Fruit fly (Drosophila melanogaster) whole organism, prepupa: Measurements from ENCODE around the gene CG15258.

Experiments used
- Blimp-1 ChIP-seq: fragments of 200-800 bp; sonication (Bioruptor generic); optimal IDR thresholded peaks from 3 replicates; lab custom pipeline; 2017; ENCODE audit warnings: missing biosample characterization, missing genetic modification characterization, mild to moderate bottlenecking, moderate library complexity, missing genetic modification reagents
- CG10669 ChIP-seq: fragments of 200-800 bp; sonication (Bioruptor generic); optimal IDR thresholded peaks from 3 replicates; lab custom pipeline; 2018; ENCODE audit warnings: missing biosample characterization, mild to moderate bottlenecking, missing genetic modification characterization, moderate library complexity
- CG11294 ChIP-seq: fragments of 200-800 bp; sonication (Bioruptor generic); IDR thresholded peaks from 2 replicates; pipeline ENCODE4 v1.3.6; 2022; ENCODE audit warnings: missing biosample characterization, missing genetic modification characterization
- CG11762 ChIP-seq: fragments of 200-800 bp; sonication (Bioruptor generic); optimal IDR thresholded peaks from 3 replicates; lab custom pipeline; 2016; ENCODE audit warnings: missing biosample characterization, missing genetic modification characterization; ENCODE audit not compliant: insufficient read depth
- CG11902 ChIP-seq: fragments of 200-800 bp; sonication (Bioruptor generic); optimal IDR thresholded peaks from 3 replicates; lab custom pipeline; 2016; ENCODE audit warnings: missing biosample characterization, missing genetic modification characterization
- CG1621 ChIP-seq: fragments of 200-800 bp; sonication (Bioruptor generic); optimal IDR thresholded peaks from 3 replicates; lab custom pipeline; 2018; ENCODE audit warnings: missing biosample characterization, mild to moderate bottlenecking, missing genetic modification characterization
- CG16779 ChIP-seq: fragments of 200-800 bp; sonication (Bioruptor generic); optimal IDR thresholded peaks from 3 replicates; lab custom pipeline; 2017; ENCODE audit warnings: missing biosample characterization, mild to moderate bottlenecking, missing genetic modification characterization
- CG3032 ChIP-seq: fragments of 200-800 bp; optimal IDR thresholded peaks from 2 replicates; lab custom pipeline; 2019; ENCODE audit warnings: missing biosample characterization, mild to moderate bottlenecking, missing genetic modification characterization, moderate library complexity
- CG31627 ChIP-seq: fragments of 200-800 bp; sonication (Bioruptor generic); optimal IDR thresholded peaks from 3 replicates; lab custom pipeline; 2016; ENCODE audit warnings: missing biosample characterization, missing genetic modification characterization
- CG32006 ChIP-seq: fragments of 200-800 bp; sonication (Bioruptor generic); optimal IDR thresholded peaks from 3 replicates; lab custom pipeline; 2017; ENCODE audit warnings: missing biosample characterization, mild to moderate bottlenecking, missing genetic modification characterization
- CG34406 ChIP-seq: fragments of 200-800 bp; sonication (Bioruptor generic); optimal IDR thresholded peaks from 3 replicates; lab custom pipeline; 2016; ENCODE audit warnings: missing biosample characterization, missing genetic modification characterization
- CG3919 ChIP-seq: fragments of 200-800 bp; sonication (Bioruptor generic); optimal IDR thresholded peaks from 3 replicates; lab custom pipeline; 2016; ENCODE audit warnings: missing biosample characterization, missing genetic modification characterization
- CG4318 ChIP-seq: fragments of 200-800 bp; sonication (Bioruptor generic); optimal IDR thresholded peaks from 3 replicates; lab custom pipeline; 2017; ENCODE audit warnings: missing biosample characterization, mild to moderate bottlenecking, missing genetic modification characterization
- CG6163 ChIP-seq: fragments of 200-800 bp; sonication (Bioruptor generic); IDR thresholded peaks from 3 replicates; pipeline ENCODE4 v1.3.6; 2022; ENCODE audit warnings: missing biosample characterization, missing genetic modification characterization
- CG6854 ChIP-seq: fragments of 200-800 bp; sonication (Bioruptor generic); optimal IDR thresholded peaks from 2 replicates; lab custom pipeline; 2017; ENCODE audit warnings: missing biosample characterization, mild to moderate bottlenecking, missing genetic modification characterization
- CG8119 ChIP-seq: fragments of 200-800 bp; sonication (Bioruptor generic); IDR thresholded peaks from 3 replicates; pipeline ENCODE4 v1.3.6; 2022; ENCODE audit warnings: missing biosample characterization, missing genetic modification characterization
- CG8632 ChIP-seq: fragments of 200-800 bp; sonication (Bioruptor generic); optimal IDR thresholded peaks from 3 replicates; lab custom pipeline; 2016; ENCODE audit warnings: missing biosample characterization, missing genetic modification characterization
- Eip75B ChIP-seq: fragments of 200-800 bp; sonication (Bioruptor generic); optimal IDR thresholded peaks from 3 replicates; lab custom pipeline; 2016; ENCODE audit warnings: missing biosample characterization, missing genetic modification characterization
- Eip93F ChIP-seq: fragments of 200-800 bp; sonication (Bioruptor generic); optimal IDR thresholded peaks from 2 replicates; lab custom pipeline; 2016; ENCODE audit warnings: missing biosample characterization, mild to moderate bottlenecking, missing genetic modification characterization
- Ets96B ChIP-seq: fragments of 200-800 bp; optimal IDR thresholded peaks from 2 replicates; lab custom pipeline; 2019; ENCODE audit warnings: missing biosample characterization, mild to moderate bottlenecking, missing genetic modification characterization, moderate library complexity
- Gug ChIP-seq: fragments of 200-800 bp; sonication (Bioruptor generic); IDR thresholded peaks from 2 replicates; pipeline ENCODE4 v1.3.6; 2022; ENCODE audit warnings: missing biosample characterization, missing genetic modification characterization
- Hr38 ChIP-seq: sonication (Bioruptor generic); optimal IDR thresholded peaks from 2 replicates; lab custom pipeline; 2016; ENCODE audit warnings: missing biosample characterization, missing genetic modification characterization
- Hr39 ChIP-seq: fragments of 200-800 bp; sonication (Bioruptor generic); optimal IDR thresholded peaks from 2 replicates; lab custom pipeline; 2016; ENCODE audit warnings: missing biosample characterization, missing genetic modification characterization
- Hr4 ChIP-seq: fragments of 200-800 bp; sonication (Bioruptor generic); optimal IDR thresholded peaks from 3 replicates; lab custom pipeline; 2016; ENCODE audit warnings: missing biosample characterization, missing genetic modification characterization
- Lpt ChIP-seq: fragments of 200-800 bp; sonication (Bioruptor generic); optimal IDR thresholded peaks from 3 replicates; lab custom pipeline; 2016; ENCODE audit warnings: missing biosample characterization, missing genetic modification characterization
- Met ChIP-seq: fragments of 200-800 bp; sonication (Bioruptor generic); optimal IDR thresholded peaks from 3 replicates; lab custom pipeline; 2016; ENCODE audit warnings: missing biosample characterization, missing genetic modification characterization
- OdsH ChIP-seq: fragments of 200-800 bp; sonication (Bioruptor generic); optimal IDR thresholded peaks from 3 replicates; lab custom pipeline; 2016; ENCODE audit warnings: missing biosample characterization, missing genetic modification characterization
- Sox15 ChIP-seq: fragments of 200-800 bp; sonication (Bioruptor generic); optimal IDR thresholded peaks from 3 replicates; lab custom pipeline; 2016; ENCODE audit warnings: missing biosample characterization, missing genetic modification characterization
- acj6 ChIP-seq: fragments of 200-800 bp; sonication (Bioruptor generic); optimal IDR thresholded peaks from 3 replicates; lab custom pipeline; 2016; ENCODE audit warnings: missing biosample characterization, missing genetic modification characterization
- cyc ChIP-seq: fragments of 200-800 bp; sonication (Bioruptor generic); optimal IDR thresholded peaks from 3 replicates; lab custom pipeline; 2016; ENCODE audit warnings: missing biosample characterization, missing genetic modification characterization
- dac ChIP-seq: fragments of 200-800 bp; sonication (Bioruptor generic); optimal IDR thresholded peaks from 2 replicates; lab custom pipeline; 2017; ENCODE audit warnings: missing biosample characterization, mild to moderate bottlenecking, missing genetic modification characterization
- eg ChIP-seq: fragments of 200-800 bp; sonication (Bioruptor generic); IDR thresholded peaks from 3 replicates; pipeline ENCODE4 v1.3.6; 2022; ENCODE audit warnings: missing biosample characterization, missing genetic modification characterization
- esn ChIP-seq: fragments of 200-800 bp; sonication (Bioruptor generic); optimal IDR thresholded peaks from 2 replicates; lab custom pipeline; 2016; ENCODE audit warnings: missing biosample characterization, mild to moderate bottlenecking, missing genetic modification characterization, moderate library complexity
- fd59A ChIP-seq: fragments of 200-800 bp; sonication (Bioruptor generic); optimal IDR thresholded peaks from 2 replicates; lab custom pipeline; 2017; ENCODE audit warnings: missing biosample characterization, mild to moderate bottlenecking, missing genetic modification characterization, missing genetic modification reagents
- fkh ChIP-seq: fragments of 200-800 bp; sonication (Bioruptor generic); optimal IDR thresholded peaks from 3 replicates; lab custom pipeline; 2017; ENCODE audit warnings: missing biosample characterization, mild to moderate bottlenecking, missing genetic modification characterization, moderate library complexity
- lz ChIP-seq: fragments of 200-800 bp; sonication (Bioruptor generic); optimal IDR thresholded peaks from 3 replicates; lab custom pipeline; 2016; ENCODE audit warnings: missing biosample characterization, missing genetic modification characterization
- pdm3 ChIP-seq: fragments of 200-800 bp; sonication (Bioruptor generic); optimal IDR thresholded peaks from 3 replicates; lab custom pipeline; 2016; ENCODE audit warnings: missing biosample characterization, missing genetic modification characterization
- salr ChIP-seq, 2 experiments: fragments of 200-800 bp; sonication (Bioruptor generic); optimal IDR thresholded peaks; 3 replicates each; lab custom pipeline; 2016 to 2018; ENCODE audit warnings: missing biosample characterization in 2 of 2, missing genetic modification characterization in 2 of 2, mild to moderate bottlenecking in 1 of 2
- spab ChIP-seq: fragments of 200-800 bp; sonication (Bioruptor generic); optimal IDR thresholded peaks from 2 replicates; lab custom pipeline; 2017; ENCODE audit warnings: missing biosample characterization, mild to moderate bottlenecking, missing genetic modification characterization, missing genetic modification reagents
- ss ChIP-seq, 2 experiments: fragments of 200-800 bp; sonication (Bioruptor generic); optimal IDR thresholded peaks; 2 replicates in 1 of 2; 3 replicates in 1 of 2; lab custom pipeline; 2017 to 2018; ENCODE audit warnings: mild to moderate bottlenecking in 2 of 2, missing biosample characterization in 2 of 2, missing genetic modification characterization in 2 of 2, moderate library complexity in 1 of 2
- svp ChIP-seq: fragments of 200-800 bp; sonication (Bioruptor generic); peaks from one replicate; lab custom pipeline; 2016; ENCODE audit warnings: missing biosample characterization, missing genetic modification characterization

CG15258 gene

DNA sequence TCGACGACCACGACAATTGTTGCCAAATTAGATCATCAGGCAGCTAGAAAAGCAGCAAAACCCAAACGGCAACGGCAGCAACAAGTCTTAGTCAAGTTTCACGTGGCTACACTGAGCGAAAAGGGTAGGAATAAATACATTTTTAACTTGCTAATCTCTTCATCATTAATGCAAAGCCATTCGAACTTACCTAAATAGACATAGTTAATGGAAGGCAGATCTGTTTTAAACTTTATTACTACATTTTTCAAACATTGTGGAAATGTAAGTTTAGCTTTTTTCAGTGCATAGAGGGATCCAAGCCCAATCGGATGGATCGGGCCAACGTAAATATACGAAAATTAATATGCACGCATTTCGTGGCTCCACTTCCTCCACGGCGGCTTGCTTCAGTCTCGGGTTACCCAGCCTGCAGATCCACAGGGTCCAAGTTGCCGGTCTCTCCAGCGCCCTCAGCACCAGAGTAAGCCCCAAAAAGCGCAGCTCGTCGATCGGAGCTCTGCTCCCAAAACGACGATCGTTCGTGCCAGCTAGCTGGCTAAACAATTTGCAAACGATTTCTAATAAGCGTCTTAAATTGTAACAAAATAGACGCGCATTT lies 24.1 kb downstream of the CG15258 start (continued):
- peak; percentile 34 for TF ChIP-seq esn (GFP tag; lab: Kevin White, UChicago)
- TF ChIP-seq CG11902: no peak
- no peak for TF ChIP-seq CG16779 (tag; lab: Kevin White, UChicago)
- no peak for TF ChIP-seq eg
- no peak for TF ChIP-seq CG6854
- TF ChIP-seq Sox15 (GFP tag; lab: Kevin White, UChicago): no peak
- TF ChIP-seq CG4318: no peak
- peak; percentile 35 for TF ChIP-seq Hr39 (GFP tag; lab: Kevin White, UChicago)
- peak; percentile 39 for TF ChIP-seq Hr4 (GFP tag; lab: Kevin White, UChicago)
- TF ChIP-seq lz: peak; percentile 12
- no peak for TF ChIP-seq Blimp-1 (GFP tag; lab: Kevin White, UChicago)
- TF ChIP-seq CG1621: no peak
- peak; percentile 8 for TF ChIP-seq svp

DNA sequence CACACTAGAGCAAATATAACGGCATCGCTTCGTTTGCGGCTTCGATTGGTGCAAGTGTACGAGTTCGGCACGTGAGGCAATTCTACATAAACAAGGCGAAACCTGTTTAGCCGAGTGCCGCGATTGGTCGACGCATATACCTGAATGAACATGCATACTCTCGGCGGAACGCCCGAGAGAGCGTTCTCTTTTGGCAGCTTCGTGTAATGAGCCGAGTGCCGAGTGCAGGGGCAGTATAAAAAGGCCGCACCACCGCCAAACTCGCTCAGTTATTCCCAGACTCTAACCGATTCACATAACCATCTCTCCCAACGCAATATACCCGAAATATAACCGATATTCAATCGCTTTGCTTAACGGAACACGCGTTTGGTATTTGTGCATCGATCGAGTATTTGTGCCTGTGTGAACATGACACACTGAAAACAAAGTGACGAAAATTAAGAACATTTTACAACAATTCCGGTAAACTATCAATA lies 27.8 kb downstream of the CG15258 start, which contains the start of gene esg:
esg (plus strand) TSS at position 265 of the 479 bp plus-strand sequence.
- TF ChIP-seq Ets96B (peak; percentile 7), fkh (GFP tag; lab: Kevin White, UChicago) (peak; percentile 72), CG8119 (GFP tag; lab: Robert Waterston, UW) (peak; percentile 26; the same call in 1 of the 3 replicates), ss (GFP tag; optimal IDR thresholded peaks at IDR 0.05; lab: Kevin White, UChicago) (peak; percentile 35 to 41), CG6163 (GFP tag; lab: Robert Waterston, UW) (0 out of 3 replicates have a peak, but pooled peaks have one; percentile 29), salr (GFP tag; optimal IDR thresholded peaks at IDR 0.05; lab: Kevin White, UChicago) (no peak), CG3919 (GFP tag; lab: Kevin White, UChicago) (peak; percentile 23), Hr38 (no peak), svp (peak; percentile 42)

DNA sequence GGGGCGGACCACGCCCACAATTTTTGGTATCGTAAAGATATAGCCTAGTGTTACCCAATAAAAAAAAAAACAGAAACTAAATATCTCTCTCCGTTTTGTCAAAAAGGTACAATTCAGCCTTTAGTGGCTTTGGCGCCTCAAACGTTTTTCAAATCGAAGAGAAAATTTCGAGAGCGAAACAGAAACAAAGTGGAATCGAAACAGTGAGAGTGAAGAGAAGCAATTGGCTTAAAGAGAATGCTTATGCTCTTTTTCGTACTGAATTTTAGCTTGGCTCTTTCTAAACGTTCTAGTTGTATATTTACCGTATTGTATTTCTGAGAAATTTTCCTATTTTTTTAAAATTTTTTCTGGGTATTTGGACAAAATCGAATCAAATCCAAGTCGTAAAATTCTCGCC lies 28.9 kb downstream of the CG15258 start:
- TF ChIP-seq Lpt (GFP tag; lab: Kevin White, UChicago): no peak
- TF ChIP-seq Hr38: no peak
- TF ChIP-seq Gug: no peak
- TF ChIP-seq eg: no peak
- no peak for TF ChIP-seq svp
- no peak for TF ChIP-seq CG8632 (GFP tag; lab: Kevin White, UChicago)
- no peak for TF ChIP-seq CG34406 (GFP tag; lab: Kevin White, UChicago)
- no peak for TF ChIP-seq esn (GFP tag; lab: Kevin White, UChicago)
- no peak for TF ChIP-seq CG6163 (GFP tag; lab: Robert Waterston, UW)
- TF ChIP-seq CG11762 (GFP tag; lab: Kevin White, UChicago): no peak
- TF ChIP-seq Eip75B (GFP tag; lab: Kevin White, UChicago): no peak
- no peak for TF ChIP-seq CG11294 (GFP tag; lab: Robert Waterston, UW)
- no peak for TF ChIP-seq Eip93F (GFP tag; lab: Kevin White, UChicago)
- no peak for TF ChIP-seq spab (GFP tag; lab: Kevin White, UChicago)
- no peak for TF ChIP-seq Ets96B
- TF ChIP-seq CG3032: no peak
- no peak for TF ChIP-seq Met (GFP tag; lab: Kevin White, UChicago)

DNA sequence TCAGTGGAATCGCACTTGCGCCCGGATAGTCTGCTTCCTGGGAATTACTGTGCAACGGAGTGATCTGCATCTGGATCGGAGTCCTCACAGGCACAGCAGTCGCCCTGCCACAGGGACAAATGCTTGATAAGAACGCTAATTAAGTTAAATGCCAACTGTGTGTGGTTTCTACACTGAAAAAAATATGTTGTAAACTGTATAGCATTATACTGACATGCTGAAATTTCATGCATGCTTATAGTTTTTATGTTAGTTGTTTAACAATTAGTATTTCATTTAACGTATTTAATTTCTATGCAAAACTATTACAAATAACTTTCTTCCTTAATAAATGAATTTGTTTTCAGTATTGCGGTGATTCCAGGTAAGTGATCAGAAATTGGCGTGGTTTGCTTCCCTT lies 30.1 kb downstream of the CG15258 start:
- TF ChIP-seq pdm3 (GFP tag; lab: Kevin White, UChicago) (no peak), svp (peak; percentile 26), CG34406 (GFP tag; lab: Kevin White, UChicago) (no peak), Eip75B (GFP tag; lab: Kevin White, UChicago) (no peak)
- TF ChIP-seq, all 60 proteins: peak for 1

DNA sequence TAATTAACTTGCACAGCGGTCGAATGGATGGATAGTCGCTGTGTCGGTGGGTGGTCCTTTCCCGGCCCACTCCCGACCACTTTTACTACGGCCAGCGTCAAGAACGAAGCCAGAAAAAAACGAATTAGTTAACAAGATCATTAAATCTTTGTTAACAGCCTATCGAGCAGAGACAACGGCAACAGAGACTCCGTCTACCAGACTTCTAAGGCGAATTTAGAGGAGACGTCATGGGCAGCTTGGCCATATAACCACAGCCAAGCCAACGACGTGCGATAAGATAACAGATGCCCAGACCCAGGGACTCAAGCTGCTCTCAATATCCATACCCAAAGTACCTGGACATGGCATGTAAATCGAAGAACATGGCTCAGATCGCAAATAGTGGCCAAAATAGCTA lies 30.8 kb downstream of the CG15258 start:
- TF ChIP-seq svp (no peak), esn (GFP tag; lab: Kevin White, UChicago) (no peak), CG34406 (GFP tag; lab: Kevin White, UChicago) (no peak), CG6854 (no peak), CG31627 (no peak), CG32006 (GFP tag; lab: Kevin White, UChicago) (no peak), dac (no peak), OdsH (GFP tag; lab: Kevin White, UChicago) (no peak), cyc (GFP tag; lab: Kevin White, UChicago) (no peak), CG10669 (GFP tag; lab: Kevin White, UChicago) (no peak), CG3919 (GFP tag; lab: Kevin White, UChicago) (no peak), spab (GFP tag; lab: Kevin White, UChicago) (no peak), fd59A (GFP tag; lab: Kevin White, UChicago) (no peak), acj6 (GFP tag; lab: Kevin White, UChicago) (no peak), CG6163 (GFP tag; lab: Robert Waterston, UW) (no peak)
